Worm (Caenorhabditis elegans) whole organism, L1 larva: ENCODE data around the gene egl-27.

Experiments used
- C34B4.2 ChIP-seq: sonication (generic microtip); optimal IDR thresholded peaks from 2 replicates; lab custom pipeline; 2017; ENCODE audit warnings: mild to moderate bottlenecking, missing genetic modification characterization, missing compliant biosample characterization
- aha-1 ChIP-seq: fragments of 150-350 bp; optimal IDR thresholded peaks from 2 replicates; lab custom pipeline; 2014; ENCODE audit warnings: missing biosample characterization, missing genetic modification characterization
- alr-1 ChIP-seq: fragments of 200-800 bp; sonication (Bioruptor generic); optimal IDR thresholded peaks from 2 replicates; lab custom pipeline; 2018; ENCODE audit warnings: borderline replicate concordance, mild to moderate bottlenecking, missing genetic modification characterization, missing compliant biosample characterization
- aly-2 ChIP-seq: fragments of 150-350 bp; optimal IDR thresholded peaks from 2 replicates; lab custom pipeline; 2014; ENCODE audit warnings: missing biosample characterization, missing genetic modification characterization
- blmp-1 ChIP-seq: fragments of 150-350 bp; optimal IDR thresholded peaks from 2 replicates; lab custom pipeline; 2014; ENCODE audit warnings: missing biosample characterization, missing genetic modification characterization
- ceh-63 ChIP-seq: fragments of 200-800 bp; sonication (Bioruptor generic); optimal IDR thresholded peaks from 2 replicates; lab custom pipeline; 2018; ENCODE audit warnings: mild to moderate bottlenecking, missing genetic modification characterization, missing compliant biosample characterization
- ceh-8 ChIP-seq: fragments of 200-800 bp; sonication (Bioruptor generic); optimal IDR thresholded peaks from 2 replicates; lab custom pipeline; 2018; ENCODE audit warnings: mild to moderate bottlenecking, missing genetic modification characterization, moderate library complexity, missing compliant biosample characterization
- ceh-82 ChIP-seq, 3 experiments: fragments of 150-350 bp in 1 of 3; sonication (generic microtip) in 2 of 3; optimal IDR thresholded peaks; 2 replicates each; lab custom pipeline; 2014 to 2017; ENCODE audit warnings: missing biosample characterization in 3 of 3, missing genetic modification characterization in 3 of 3
- ceh-90 ChIP-seq: sonication (generic microtip); optimal IDR thresholded peaks from 2 replicates; lab custom pipeline; 2016; ENCODE audit warnings: missing genetic modification characterization, missing compliant biosample characterization
- ces-1 ChIP-seq: fragments of 150-350 bp; optimal IDR thresholded peaks from 2 replicates; lab custom pipeline; 2014; ENCODE audit warnings: missing biosample characterization, missing genetic modification reagents, missing genetic modification characterization
- dpl-1 ChIP-seq, 3 experiments: fragments of 150-350 bp in 2 of 3; sonication (generic microtip) in 1 of 3; optimal IDR thresholded peaks; 2 replicates each; lab custom pipeline; 2014 to 2017; ENCODE audit warnings: missing biosample characterization in 3 of 3, missing genetic modification characterization in 3 of 3, missing genetic modification reagents in 3 of 3
- dsc-1 ChIP-seq: sonication (generic microtip); optimal IDR thresholded peaks from 2 replicates; lab custom pipeline; 2016; ENCODE audit warnings: mild to moderate bottlenecking, missing genetic modification characterization, missing compliant biosample characterization
- egl-27 ChIP-seq, 2 experiments: fragments of 150-350 bp in 1 of 2; sonication (generic microtip); optimal IDR thresholded peaks; 3 replicates each; lab custom pipeline; 2017 to 2018; ENCODE audit warnings: missing biosample characterization in 2 of 2, missing genetic modification characterization in 2 of 2, missing genetic modification reagents in 2 of 2
- elt-2 ChIP-seq: sonication (generic microtip); optimal IDR thresholded peaks from 2 replicates; lab custom pipeline; 2016; ENCODE audit warnings: missing genetic modification characterization, mild to moderate bottlenecking, inconsistent platforms, missing compliant biosample characterization, missing genetic modification reagents
- ets-5 ChIP-seq: fragments of 200-800 bp; sonication (Bioruptor generic); IDR thresholded peaks from 2 replicates; pipeline ENCODE4 v1.3.6; 2022; ENCODE audit warnings: missing genetic modification characterization, missing compliant biosample characterization
- fkh-4 ChIP-seq: sonication (generic microtip); optimal IDR thresholded peaks from 2 replicates; lab custom pipeline; 2016; ENCODE audit warnings: missing compliant biosample characterization, missing genetic modification characterization, borderline replicate concordance
- fkh-8 ChIP-seq: sonication (generic microtip); optimal IDR thresholded peaks from 2 replicates; lab custom pipeline; 2016; ENCODE audit warnings: mild to moderate bottlenecking, missing genetic modification characterization, missing compliant biosample characterization
- fos-1 ChIP-seq: fragments of 150-350 bp; optimal IDR thresholded peaks from 2 replicates; lab custom pipeline; 2014; ENCODE audit warnings: missing biosample characterization, missing genetic modification characterization
- grh-1 ChIP-seq: fragments of 200-800 bp; sonication (Bioruptor generic); IDR thresholded peaks from 2 replicates; pipeline ENCODE4 v1.3.6; 2022; ENCODE audit warnings: missing genetic modification reagents, missing genetic modification characterization, missing compliant biosample characterization
- hlh-17 ChIP-seq: fragments of 200-800 bp; sonication (Bioruptor generic); optimal IDR thresholded peaks from 2 replicates; lab custom pipeline; 2018; ENCODE audit warnings: missing genetic modification characterization, mild to moderate bottlenecking, missing compliant biosample characterization, moderate library complexity, borderline replicate concordance
- hlh-4 ChIP-seq: sonication (generic microtip); optimal IDR thresholded peaks from 2 replicates; lab custom pipeline; 2016; ENCODE audit warnings: mild to moderate bottlenecking, missing genetic modification characterization, missing compliant biosample characterization
- hpl-2 ChIP-seq: fragments of 150-350 bp; optimal IDR thresholded peaks from 2 replicates; lab custom pipeline; 2014; ENCODE audit warnings: missing biosample characterization, missing genetic modification reagents, missing genetic modification characterization
- irx-1 ChIP-seq: sonication (generic microtip); optimal IDR thresholded peaks from 2 replicates; lab custom pipeline; 2016; ENCODE audit warnings: missing genetic modification characterization, missing compliant biosample characterization
- isw-1 ChIP-seq: fragments of 200-800 bp; sonication (Bioruptor generic); IDR thresholded peaks from 2 replicates; pipeline ENCODE4 v1.3.6; 2022; ENCODE audit warnings: missing genetic modification characterization, missing compliant biosample characterization
- jun-1 ChIP-seq: fragments of 150-350 bp; optimal IDR thresholded peaks from 2 replicates; lab custom pipeline; 2014; ENCODE audit warnings: missing biosample characterization, missing genetic modification reagents, missing genetic modification characterization
- lin-13 ChIP-seq: fragments of 150-350 bp; optimal IDR thresholded peaks from 2 replicates; lab custom pipeline; 2014; ENCODE audit warnings: missing biosample characterization, missing genetic modification reagents, missing genetic modification characterization
- lin-35 ChIP-seq, 2 experiments: fragments of 150-350 bp; optimal IDR thresholded peaks; 2 replicates each; lab custom pipeline; 2014; ENCODE audit warnings: missing biosample characterization in 2 of 2, missing genetic modification characterization in 2 of 2, missing genetic modification reagents in 2 of 2
- lin-39 ChIP-seq: fragments of 150-350 bp; optimal IDR thresholded peaks from 2 replicates; lab custom pipeline; 2014; ENCODE audit warnings: missing biosample characterization, missing genetic modification reagents, missing genetic modification characterization
- lir-3 ChIP-seq: sonication (generic microtip); optimal IDR thresholded peaks from 2 replicates; lab custom pipeline; 2016; ENCODE audit warnings: mild to moderate bottlenecking, missing genetic modification characterization, moderate library complexity, missing compliant biosample characterization; ENCODE audit not compliant: poor library complexity
- lsy-2 ChIP-seq, 2 experiments: fragments of 150-350 bp; optimal IDR thresholded peaks; 2 replicates each; lab custom pipeline; 2014; ENCODE audit warnings: missing biosample characterization in 2 of 2, missing genetic modification characterization in 2 of 2
- mab-9 ChIP-seq: fragments of 200-800 bp; sonication (Bioruptor generic); IDR thresholded peaks from 2 replicates; pipeline ENCODE4 v1.3.6; 2022; ENCODE audit warnings: missing genetic modification reagents, missing genetic modification characterization, missing compliant biosample characterization
- mdl-1 ChIP-seq, 2 experiments: fragments of 150-350 bp; optimal IDR thresholded peaks; 2 replicates each; lab custom pipeline; 2014 to 2017; ENCODE audit warnings: missing biosample characterization in 2 of 2, missing genetic modification characterization in 2 of 2, inconsistent platforms in 1 of 2
- nhr-11 ChIP-seq: fragments of 150-350 bp; optimal IDR thresholded peaks from 2 replicates; lab custom pipeline; 2014; ENCODE audit warnings: missing biosample characterization, missing genetic modification characterization
- nhr-19 ChIP-seq: fragments of 200-800 bp; sonication (Bioruptor generic); conservative IDR thresholded peaks from 2 replicates; pipeline ENCODE4 v1.3.6; 2022; ENCODE audit warnings: missing genetic modification characterization, missing compliant biosample characterization
- nhr-20 ChIP-seq: sonication (generic microtip); optimal IDR thresholded peaks from 2 replicates; lab custom pipeline; 2016; ENCODE audit warnings: mild to moderate bottlenecking, missing genetic modification characterization, missing compliant biosample characterization
- nhr-237 ChIP-seq: fragments of 150-350 bp; optimal IDR thresholded peaks from 2 replicates; lab custom pipeline; 2014; ENCODE audit warnings: missing biosample characterization, missing genetic modification characterization
- nhr-28 ChIP-seq: fragments of 150-350 bp; optimal IDR thresholded peaks from 2 replicates; lab custom pipeline; 2014; ENCODE audit warnings: missing biosample characterization, missing genetic modification characterization
- nhr-47 ChIP-seq: sonication (generic microtip); optimal IDR thresholded peaks from 2 replicates; lab custom pipeline; 2016; ENCODE audit warnings: mild to moderate bottlenecking, missing genetic modification characterization, moderate library complexity, missing compliant biosample characterization
- nhr-71 ChIP-seq: sonication (generic microtip); optimal IDR thresholded peaks from 2 replicates; lab custom pipeline; 2016; ENCODE audit warnings: mild to moderate bottlenecking, missing genetic modification characterization, moderate library complexity, missing compliant biosample characterization
- nhr-76 ChIP-seq: sonication (generic microtip); optimal IDR thresholded peaks from 2 replicates; lab custom pipeline; 2017; ENCODE audit warnings: missing biosample characterization, missing genetic modification characterization
- nhr-77 ChIP-seq: fragments of 150-350 bp; optimal IDR thresholded peaks from 2 replicates; lab custom pipeline; 2014; ENCODE audit warnings: missing biosample characterization, missing genetic modification characterization
- nhr-85 ChIP-seq: sonication (generic microtip); peaks from one replicate; lab custom pipeline; 2016; ENCODE audit warnings: missing genetic modification characterization, inconsistent platforms, missing compliant biosample characterization
- nhr-90 ChIP-seq: sonication (generic microtip); optimal IDR thresholded peaks from 2 replicates; lab custom pipeline; 2016; ENCODE audit warnings: mild to moderate bottlenecking, missing genetic modification characterization, missing compliant biosample characterization; ENCODE audit not compliant: poor library complexity
- pax-3 ChIP-seq: fragments of 200-800 bp; sonication (Bioruptor generic); optimal IDR thresholded peaks from 2 replicates; lab custom pipeline; 2018; ENCODE audit warnings: mild to moderate bottlenecking, missing genetic modification characterization, moderate library complexity, missing compliant biosample characterization
- pqm-1 ChIP-seq: sonication (generic microtip); optimal IDR thresholded peaks from 3 replicates; lab custom pipeline; 2017; ENCODE audit warnings: missing biosample characterization, missing genetic modification characterization
- rnt-1 ChIP-seq: sonication (generic microtip); optimal IDR thresholded peaks from 2 replicates; lab custom pipeline; 2016; ENCODE audit warnings: mild to moderate bottlenecking, missing genetic modification characterization, moderate library complexity, missing compliant biosample characterization
- snpc-4 ChIP-seq: fragments of 150-350 bp; optimal IDR thresholded peaks from 2 replicates; lab custom pipeline; 2014; ENCODE audit warnings: missing biosample characterization, missing genetic modification characterization
- snu-23 ChIP-seq: sonication (generic microtip); optimal IDR thresholded peaks from 2 replicates; lab custom pipeline; 2016; ENCODE audit warnings: missing genetic modification characterization, missing compliant biosample characterization
- swsn-7 ChIP-seq: sonication (generic microtip); optimal IDR thresholded peaks from 2 replicates; lab custom pipeline; 2016; ENCODE audit warnings: missing genetic modification characterization, missing compliant biosample characterization
- tbx-2 ChIP-seq: sonication (generic microtip); optimal IDR thresholded peaks from 2 replicates; lab custom pipeline; 2016; ENCODE audit warnings: missing genetic modification characterization, missing compliant biosample characterization
- unc-130 ChIP-seq: fragments of 150-350 bp; optimal IDR thresholded peaks from 2 replicates; lab custom pipeline; 2017; ENCODE audit warnings: missing biosample characterization, missing genetic modification characterization, inconsistent platforms
- unc-62 ChIP-seq: fragments of 150-350 bp; optimal IDR thresholded peaks from 2 replicates; lab custom pipeline; 2014; ENCODE audit warnings: missing biosample characterization, missing genetic modification reagents, missing genetic modification characterization
- ztf-11 ChIP-seq, 2 experiments: sonication (generic microtip); optimal IDR thresholded peaks; 2 replicates each; lab custom pipeline; 2016 to 2017; ENCODE audit warnings: missing genetic modification characterization in 2 of 2, missing biosample characterization in 1 of 2, missing compliant biosample characterization in 1 of 2

The egl-27 gene

ce11 chrII:6849308-6849707 is 14.5 kb downstream of the egl-27 start:
- TF ChIP-seq nhr-76 (no peak), lin-39 (tag; lab: Kevin White, UChicago) (no peak), fkh-8 (tag; lab: Kevin White, UChicago) (no peak), ceh-63 (GFP tag; lab: Kevin White, UChicago) (no peak), unc-130 (peak; percentile 78), nhr-19 (GFP tag; lab: Robert Waterston, UW) (peak; percentile 63), snpc-4 (tag; lab: Kevin White, UChicago) (no peak), nhr-71 (peak; percentile 84), alr-1 (tag; lab: Kevin White, UChicago) (no peak), mab-9 (GFP tag; lab: Robert Waterston, UW) (no peak), isw-1 (GFP tag; lab: Robert Waterston, UW) (no peak), nhr-20 (tag; lab: Kevin White, UChicago) (peak; percentile 79), dsc-1 (tag; lab: Kevin White, UChicago) (no peak), fos-1 (tag; lab: Kevin White, UChicago) (no peak), elt-2 (tag; lab: Kevin White, UChicago) (no peak), lin-35 (GFP tag; optimal IDR thresholded peaks at IDR 0.05; lab: Kevin White, UChicago) (peak in 1 of 2 experiments; percentile 73), unc-62 (no peak), lir-3 (tag; lab: Kevin White, UChicago) (peak; percentile 24), hlh-17 (GFP tag; lab: Kevin White, UChicago) (no peak), blmp-1 (tag; lab: Kevin White, UChicago) (peak; percentile 86), aha-1 (tag; lab: Kevin White, UChicago) (no peak), lin-13 (GFP tag; lab: Kevin White, UChicago) (no peak), hpl-2 (GFP tag; lab: Kevin White, UChicago) (no peak), hlh-4 (tag; lab: Kevin White, UChicago) (no peak), grh-1 (GFP tag; lab: Robert Waterston, UW) (peak; percentile 42; the same call in 1 of the 2 replicates), ceh-8 (no peak), pqm-1 (tag; lab: Kevin White, UChicago) (no peak), aly-2 (no peak), fkh-4 (no peak), nhr-85 (tag; lab: Kevin White, UChicago) (peak; percentile 94), snu-23 (GFP tag; lab: Kevin White, UChicago) (peak; percentile 59), nhr-11 (tag; lab: Kevin White, UChicago) (no peak), tbx-2 (tag; lab: Kevin White, UChicago) (peak; percentile 63), nhr-77 (tag; lab: Kevin White, UChicago) (no peak), ets-5 (no peak), jun-1 (no peak), nhr-47 (peak; percentile 6), pax-3 (tag; lab: Kevin White, UChicago) (no peak), nhr-28 (no peak), ceh-90 (tag; lab: Kevin White, UChicago) (no peak), mdl-1 (tag; optimal IDR thresholded peaks at IDR 0.05; lab: Kevin White, UChicago) (peak in 1 of 2 experiments; percentile 81), nhr-90 (tag; lab: Kevin White, UChicago) (peak; percentile 13), C34B4.2 (tag; lab: Kevin White, UChicago) (no peak), nhr-237 (tag; lab: Kevin White, UChicago) (no peak), swsn-7 (tag; lab: Kevin White, UChicago) (no peak), egl-27 (tag; optimal IDR thresholded peaks at IDR 0.05; lab: Kevin White, UChicago) (peak; percentile 48 to 71), ces-1 (no peak), rnt-1 (tag; lab: Kevin White, UChicago) (peak; percentile 15), ztf-11 (tag; optimal IDR thresholded peaks at IDR 0.05; lab: Kevin White, UChicago) (no peak), dpl-1 (GFP tag; optimal IDR thresholded peaks at IDR 0.05; lab: Kevin White, UChicago) (peak in 1 of 3 experiments; percentile 37), irx-1 (tag; lab: Kevin White, UChicago) (no peak), lsy-2 (tag; optimal IDR thresholded peaks at IDR 0.05; lab: Kevin White, UChicago) (peak in 1 of 2 experiments; percentile 31), ceh-82 (tag; optimal IDR thresholded peaks at IDR 0.05; lab: Kevin White, UChicago) (no peak)
